Worm (Caenorhabditis elegans): ENCODE measurements around the gene rabn-5.

ce11 chrIII:5874263-5874662, 9.9 kb downstream of the rabn-5 start:
- TF ChIP-seq aly-2 (tag; optimal IDR thresholded peaks at IDR 0.05): no peak
- peak; percentile 5 for TF ChIP-seq nhr-76 (tag; optimal IDR thresholded peaks at IDR 0.05)
- no peak for TF ChIP-seq sea-2 (GFP tag; optimal IDR thresholded peaks at IDR 0.05)
- TF ChIP-seq jun-1 (tag; optimal IDR thresholded peaks at IDR 0.05): peak; percentile 48
- peak; percentile 78 for TF ChIP-seq nhr-23 (tag; optimal IDR thresholded peaks at IDR 0.05)
- no peak for TF ChIP-seq pha-4 (tag; optimal IDR thresholded peaks at IDR 0.05)
- peak; percentile 8 for TF ChIP-seq pqm-1 (tag; optimal IDR thresholded peaks at IDR 0.05)
- no peak for TF ChIP-seq nhr-77 (tag; optimal IDR thresholded peaks at IDR 0.05)
- no peak for TF ChIP-seq unc-39 (tag; optimal IDR thresholded peaks at IDR 0.05)
- TF ChIP-seq nhr-12 (tag; optimal IDR thresholded peaks at IDR 0.05): no peak
- TF ChIP-seq zag-1 (tag; optimal IDR thresholded peaks at IDR 0.05): no peak
- TF ChIP-seq lin-15B (tag; optimal IDR thresholded peaks at IDR 0.05): no peak
- TF ChIP-seq mdl-1 (tag; optimal IDR thresholded peaks at IDR 0.05): no peak
